Fruit fly (Drosophila melanogaster): ENCODE results near the gene btsz.

The btsz gene

DNA sequence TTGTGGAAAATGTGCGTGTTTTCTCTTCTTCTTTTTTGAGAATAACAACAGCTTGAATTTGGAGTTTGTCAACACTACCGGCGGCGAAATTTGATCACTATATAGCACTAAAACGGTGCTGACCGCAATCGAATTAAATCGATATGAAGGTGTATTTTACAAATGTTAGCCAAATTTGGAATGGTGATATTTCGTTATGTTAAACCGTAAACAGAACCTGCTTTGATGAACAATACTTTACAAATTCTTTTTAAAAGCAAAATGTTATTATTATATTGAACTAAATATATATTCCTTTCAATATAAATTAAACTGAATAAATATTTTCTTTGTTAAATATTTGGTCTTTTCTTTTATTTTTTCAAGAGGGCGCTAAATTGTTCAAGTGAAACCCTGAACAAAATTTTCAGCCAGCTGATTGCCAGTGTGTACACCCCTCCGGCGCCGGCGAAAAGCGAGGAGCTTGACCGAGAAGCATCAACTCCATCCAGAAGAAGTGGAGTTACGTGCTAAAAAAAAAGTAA lies 10.8 kb upstream of the btsz start, which contains the start of the genes Rrp6, CG33331 and CG33332 (continued):
- TF ChIP-seq ab (GFP tag; optimal IDR thresholded peaks at IDR 0.05) (no peak), CG11398 (GFP tag; optimal IDR thresholded peaks at IDR 0.05) (no peak), CG5180 (GFP tag; optimal IDR thresholded peaks at IDR 0.05) (no peak), CG34422 (GFP tag; IDR thresholded peaks at IDR 0.05) (0 out of 3 replicates have a peak, but pooled peaks have one; percentile 57), hkb (optimal IDR thresholded peaks at IDR 0.05) (no peak), hkb (GFP tag; IDR thresholded peaks at IDR 0.05) (0 out of 2 replicates have a peak, but pooled peaks have one; percentile 35), ase (GFP tag; IDR thresholded peaks at IDR 0.05) (no peak), Asciz (GFP tag; optimal IDR thresholded peaks at IDR 0.05) (no peak), CG15696 (tag; optimal IDR thresholded peaks at IDR 0.05) (peak; percentile 63), Xrp1 (GFP tag; IDR thresholded peaks at IDR 0.05) (peak; percentile 63), gfzf (GFP tag; optimal IDR thresholded peaks at IDR 0.05) (peak; percentile 17), sug (tag; optimal IDR thresholded peaks at IDR 0.05) (peak; percentile 80), da (GFP tag; optimal IDR thresholded peaks at IDR 0.05) (no peak), Spps (tag; optimal IDR thresholded peaks at IDR 0.05) (no peak), Hsf (GFP tag; optimal IDR thresholded peaks at IDR 0.05) (peak; percentile 66), CG12155 (GFP tag; optimal IDR thresholded peaks at IDR 0.05) (peak; percentile 81), MBD-R2 (GFP tag; IDR thresholded peaks at IDR 0.05) (peak; percentile 64), E2f1 (GFP tag; IDR thresholded peaks at IDR 0.05) (peak; percentile 44; the same call in 1 of the 2 replicates), br (optimal IDR thresholded peaks at IDR 0.05) (no peak), CG4360 (GFP tag; IDR thresholded peaks at IDR 0.05) (no peak), CG31441 (GFP tag; IDR thresholded peaks at IDR 0.05) (no peak), caup (GFP tag; optimal IDR thresholded peaks at IDR 0.05; ENCODE audit: severe bottlenecking) (peak; percentile 71), Eip74EF (GFP tag; optimal IDR thresholded peaks at IDR 0.05) (no peak), CG11247 (GFP tag; IDR thresholded peaks at IDR 0.05) (peak; percentile 65), sens (GFP tag) (peak; percentile 64), HLH4C (GFP tag; IDR thresholded peaks at IDR 0.05; ENCODE audit: partially characterized antibody) (peak; percentile 31; the same call in 2 of the 3 replicates), Tbp (GFP tag; optimal IDR thresholded peaks at IDR 0.05) (no peak), Max (GFP tag; optimal IDR thresholded peaks at IDR 0.05) (peak; percentile 65), Nf-YC (tag; optimal IDR thresholded peaks at IDR 0.05) (peak; percentile 72), CG3847 (GFP tag; IDR thresholded peaks at IDR 0.05) (peak; percentile 80), usp (GFP tag; optimal IDR thresholded peaks at IDR 0.05) (no peak), CG31365 (tag; optimal IDR thresholded peaks at IDR 0.05) (no peak), gt (GFP tag; IDR thresholded peaks at IDR 0.05) (no peak), CG15479 (GFP tag; optimal IDR thresholded peaks at IDR 0.05) (no peak), trh (GFP tag; optimal IDR thresholded peaks at IDR 0.05) (peak; percentile 23), tgo (GFP tag; IDR thresholded peaks at IDR 0.05) (peak; percentile 42; the same call in 2 of the 3 replicates), ATbp (GFP tag; optimal IDR thresholded peaks at IDR 0.05) (no peak), chn (GFP tag; optimal IDR thresholded peaks at IDR 0.05) (peak; percentile 46), en (GFP tag; optimal IDR thresholded peaks at IDR 0.05) (no peak), CoRest (tag; optimal IDR thresholded peaks at IDR 0.05) (peak; percentile 85), CG6689 (GFP tag; IDR thresholded peaks at IDR 0.05) (peak; percentile 77), Rx (GFP tag; IDR thresholded peaks at IDR 0.05) (no peak), CG8944 (GFP tag; optimal IDR thresholded peaks at IDR 0.05) (peak; percentile 46), Sry-β (GFP tag; optimal IDR thresholded peaks at IDR 0.05) (peak; percentile 90), Adf1 (GFP tag; IDR thresholded peaks at IDR 0.05) (peak; percentile 41), Usf (GFP tag; optimal IDR thresholded peaks at IDR 0.05) (peak; percentile 12), jumu (GFP tag; optimal IDR thresholded peaks at IDR 0.05) (peak; percentile 47), Fer1 (GFP tag; optimal IDR thresholded peaks at IDR 0.05) (peak; percentile 83), Myb (GFP tag; optimal IDR thresholded peaks at IDR 0.05) (peak; percentile 43), Fer2 (tag; optimal IDR thresholded peaks at IDR 0.05) (peak; percentile 76), CG3726 (GFP tag; IDR thresholded peaks at IDR 0.05) (no peak), gem (tag; optimal IDR thresholded peaks at IDR 0.05) (peak; percentile 80)
